Worm (Caenorhabditis elegans): ENCODE measurements around the gene srw-33.

ce11 chrV:15448408-15448807 is 2.9 kb downstream of the srw-33 start, which contains the start of gene T26H5.4:
- no peak for TF ChIP-seq flt-1 (GFP tag; IDR thresholded peaks at IDR 0.05)
- no peak for TF ChIP-seq ztf-23 (GFP tag; IDR thresholded peaks at IDR 0.05)
- no peak for TF ChIP-seq tab-1 (GFP tag; IDR thresholded peaks at IDR 0.05)
- TF ChIP-seq ref-1 (GFP tag; conservative IDR thresholded peaks at IDR 0.05) = no peak
- TF ChIP-seq med-1 (GFP tag; optimal IDR thresholded peaks at IDR 0.05; ENCODE audit: insufficient read depth) = no peak
- TF ChIP-seq klf-2 (GFP tag; conservative IDR thresholded peaks at IDR 0.05) = no peak

All from whole organism, midembryonic.